Worm (Caenorhabditis elegans): ENCODE data around the gene ZC373.3.

- TF ChIP-seq nhr-25 (tag; optimal IDR thresholded peaks at IDR 0.05) (peak; percentile 72), dmd-4 (tag; optimal IDR thresholded peaks at IDR 0.05) (no peak), zag-1 (tag; optimal IDR thresholded peaks at IDR 0.05) (no peak), nhr-237 (tag; optimal IDR thresholded peaks at IDR 0.05) (no peak), nhr-11 (tag; optimal IDR thresholded peaks at IDR 0.05) (no peak), ceh-82 (tag; optimal IDR thresholded peaks at IDR 0.05) (no peak), sem-4 (tag; optimal IDR thresholded peaks at IDR 0.05) (no peak), ztf-11 (tag; optimal IDR thresholded peaks at IDR 0.05) (no peak), unc-62 (GFP tag; optimal IDR thresholded peaks at IDR 0.05) (no peak), skn-1 (tag; optimal IDR thresholded peaks at IDR 0.05) (peak; percentile 4), ama-1 (optimal IDR thresholded peaks at IDR 0.05) (no peak), fos-1 (tag; optimal IDR thresholded peaks at IDR 0.05) (peak; percentile 70), nhr-129 (tag; optimal IDR thresholded peaks at IDR 0.05) (peak; percentile 47)
Observed at ce11 chrX:10051625-10052024, 8.7 kb upstream of the ZC373.3 start.

Data from whole organism, L2 larva.